Worm (Caenorhabditis elegans): ENCODE results near the gene F13E6.2.

F13E6.2 gene

ce11 chrX:10622607-10623006 is 51.5 kb downstream of the F13E6.2 start:
- peak; percentile 10 for TF ChIP-seq dsc-1 (tag; optimal IDR thresholded peaks at IDR 0.05)
- TF ChIP-seq F16B12.6 (tag; optimal IDR thresholded peaks at IDR 0.05): no peak

- TF ChIP-seq ces-1 (GFP tag; optimal IDR thresholded peaks at IDR 0.05): no peak
- TF ChIP-seq snu-23 (GFP tag; optimal IDR thresholded peaks at IDR 0.05): no peak
- peak; percentile 26 for TF ChIP-seq lin-14 (GFP tag; optimal IDR thresholded peaks at IDR 0.05)
- TF ChIP-seq unc-62 (GFP tag; optimal IDR thresholded peaks at IDR 0.05): no peak
- no peak for TF ChIP-seq efl-1 (optimal IDR thresholded peaks at IDR 0.05)
- TF ChIP-seq efl-1 (GFP tag; optimal IDR thresholded peaks at IDR 0.05 in 1 of 2): peak in 1 of 2 experiments; percentile 49
Observed at ce11 chrX:10619554-10620199, 54.4 kb downstream of the F13E6.2 start.

DNA sequence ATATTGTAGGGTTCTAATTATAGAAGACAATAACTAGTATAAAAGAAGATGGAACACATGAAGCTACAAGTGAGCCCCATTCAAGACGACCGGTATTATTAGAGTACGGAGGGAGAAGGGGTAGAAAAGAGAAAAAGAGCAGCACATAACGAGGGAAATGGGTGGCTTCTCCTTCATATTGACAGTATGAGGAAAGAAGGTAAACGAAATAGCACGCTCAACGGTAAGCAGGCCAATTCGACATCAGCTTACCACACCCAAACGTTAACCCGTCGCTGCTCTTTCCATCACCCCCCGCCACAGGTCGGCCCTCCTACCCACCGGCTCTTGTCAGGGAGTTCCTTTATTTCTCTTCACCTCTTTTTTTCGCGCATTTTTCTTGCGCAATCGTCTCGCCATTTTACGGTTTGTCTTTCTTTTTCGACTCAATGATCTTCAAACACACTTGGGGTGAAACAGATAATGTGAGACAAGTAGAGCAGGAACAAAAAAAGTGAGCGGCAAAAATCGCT is 55.4 kb downstream of the F13E6.2 start:
- TF ChIP-seq grh-1 (GFP tag; IDR thresholded peaks at IDR 0.05): no peak
- no peak for TF ChIP-seq lin-15B (tag; optimal IDR thresholded peaks at IDR 0.05)
- TF ChIP-seq nhr-20 (tag; optimal IDR thresholded peaks at IDR 0.05): no peak
- TF ChIP-seq lin-14 (GFP tag; optimal IDR thresholded peaks at IDR 0.05): peak; percentile 17
- peak; percentile 31 for TF ChIP-seq tbx-2 (tag; optimal IDR thresholded peaks at IDR 0.05)
- peak; percentile 19 for TF ChIP-seq nhr-77 (tag; optimal IDR thresholded peaks at IDR 0.05)
- TF ChIP-seq fkh-4 (tag; optimal IDR thresholded peaks at IDR 0.05; ENCODE audit: borderline replicate concordance): no peak
